Worm (Caenorhabditis elegans): ENCODE results near the gene Y6G8.5.

DNA sequence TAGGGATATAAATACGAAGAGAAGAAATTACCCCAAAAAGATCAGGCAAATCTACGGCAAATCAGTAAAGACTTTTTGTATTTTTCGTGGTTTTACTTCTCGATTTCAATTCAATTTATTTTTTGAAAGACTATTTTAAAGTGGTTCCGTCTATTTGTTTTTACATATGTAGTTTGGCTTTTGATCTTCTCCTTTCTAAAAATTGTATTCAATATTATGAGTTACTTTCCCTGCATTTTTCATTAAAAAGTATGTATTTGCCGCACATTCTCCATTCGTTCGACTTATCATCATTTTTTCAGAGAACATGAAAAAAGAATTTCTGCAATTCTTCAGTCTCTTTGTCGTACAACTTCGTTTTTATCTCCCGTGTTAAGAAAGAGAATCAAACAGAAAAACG, 48.7 kb downstream of the Y6G8.5 start, which contains the start of gene C38D9.2:
- TF ChIP-seq ztf-23 (GFP tag; IDR thresholded peaks at IDR 0.05) (no peak), cog-1 (tag; optimal IDR thresholded peaks at IDR 0.05) (no peak)

All from whole organism, midembryonic.